Worm (Caenorhabditis elegans) whole organism, L4 larva: Measurements from ENCODE around the gene K01A6.6.

ENCODE experiments used
- ceh-28 ChIP-seq: fragments of 150-350 bp; optimal IDR thresholded peaks from 2 replicates; lab custom pipeline; 2014; ENCODE audit warnings: missing biosample characterization, missing genetic modification reagents, missing genetic modification characterization
- daf-16 ChIP-seq, 3 experiments: sonication (generic microtip); optimal IDR thresholded peaks; 2 replicates each; lab custom pipeline; 2016 to 2017; ENCODE audit warnings: missing genetic modification characterization in 3 of 3, missing genetic modification reagents in 3 of 3, mild to moderate bottlenecking in 2 of 3, missing compliant biosample characterization in 2 of 3, missing biosample characterization in 1 of 3, moderate library complexity in 1 of 3
- dpl-1 ChIP-seq: fragments of 150-350 bp; optimal IDR thresholded peaks from 2 replicates; lab custom pipeline; 2014; ENCODE audit warnings: missing biosample characterization, missing genetic modification reagents, missing genetic modification characterization
- egl-43 ChIP-seq: fragments of 200-800 bp; sonication (Bioruptor generic); IDR thresholded peaks from 2 replicates; pipeline ENCODE4 v1.3.6; 2022; ENCODE audit warnings: missing genetic modification reagents, missing genetic modification characterization, missing compliant biosample characterization
- lir-3 ChIP-seq: sonication (generic microtip); optimal IDR thresholded peaks from 2 replicates; lab custom pipeline; 2016; ENCODE audit warnings: mild to moderate bottlenecking, missing genetic modification characterization, missing compliant biosample characterization
- lsy-2 ChIP-seq, 2 experiments: fragments of 150-350 bp in 1 of 2; sonication (generic microtip) in 1 of 2; optimal IDR thresholded peaks; 2 replicates each; lab custom pipeline; 2014 to 2017; ENCODE audit warnings: missing biosample characterization in 2 of 2, missing genetic modification characterization in 2 of 2
- madf-9 ChIP-seq: fragments of 200-800 bp; sonication (Bioruptor generic); conservative IDR thresholded peaks from 2 replicates; pipeline ENCODE4 v1.3.6; 2022; ENCODE audit warnings: missing genetic modification reagents, missing genetic modification characterization, missing compliant biosample characterization
- nhr-237 ChIP-seq: sonication (generic microtip); optimal IDR thresholded peaks from 2 replicates; lab custom pipeline; 2017; ENCODE audit warnings: missing biosample characterization, missing genetic modification characterization
- pqm-1 ChIP-seq: sonication (generic microtip); optimal IDR thresholded peaks from 2 replicates; lab custom pipeline; 2017; ENCODE audit warnings: missing biosample characterization, missing genetic modification characterization
- snpc-4 ChIP-seq: fragments of 150-350 bp; optimal IDR thresholded peaks from 2 replicates; lab custom pipeline; 2014; ENCODE audit warnings: missing biosample characterization, missing genetic modification characterization
- spr-3 ChIP-seq: fragments of 200-800 bp; sonication (Bioruptor generic); optimal IDR thresholded peaks from 2 replicates; lab custom pipeline; 2018; ENCODE audit warnings: mild to moderate bottlenecking, missing genetic modification characterization, missing compliant biosample characterization

DNA sequence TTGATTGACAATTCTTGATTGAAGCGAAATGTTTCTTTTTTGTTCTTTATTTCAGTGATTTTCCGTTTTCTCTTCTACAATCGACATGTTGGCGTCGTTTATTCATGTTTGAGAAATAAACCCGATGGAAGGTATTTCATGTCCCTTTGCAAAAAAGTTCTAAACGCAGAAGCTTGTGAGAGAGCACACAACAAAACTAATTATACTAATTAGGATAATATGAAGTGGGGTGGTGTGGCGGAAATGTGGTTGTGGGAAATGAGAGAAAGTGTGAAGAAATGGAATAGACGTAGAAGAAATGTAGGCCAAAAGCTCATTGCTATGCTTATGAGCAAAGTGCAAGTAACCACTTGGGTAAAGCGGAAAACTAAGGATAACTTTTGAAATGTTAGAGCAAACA is 47.7 kb downstream of the K01A6.6 start:
- TF ChIP-seq snpc-4 (tag; lab: Kevin White, UChicago) (no peak), lsy-2 (tag; optimal IDR thresholded peaks at IDR 0.05; lab: Kevin White, UChicago) (no peak), madf-9 (GFP tag; lab: Robert Waterston, UW) (no peak), ceh-28 (tag; lab: Kevin White, UChicago) (no peak), dpl-1 (GFP tag; lab: Kevin White, UChicago) (no peak), pqm-1 (tag; lab: Kevin White, UChicago) (no peak), lir-3 (no peak), egl-43 (GFP tag; lab: Robert Waterston, UW) (no peak), nhr-237 (no peak), spr-3 (GFP tag; lab: Kevin White, UChicago) (no peak), daf-16 (GFP tag; optimal IDR thresholded peaks at IDR 0.05; lab: Kevin White, UChicago) (no peak), daf-16 (tag; optimal IDR thresholded peaks at IDR 0.05; lab: Kevin White, UChicago) (no peak)
